Fruit fly (Drosophila melanogaster) S2 (cell line): ENCODE results near the gene DNaseII.

Experiments used
- CG8478 ChIP-seq: fragments of >200 bp; optimal IDR thresholded peaks from 2 replicates; lab custom pipeline; 2018
- CTCF ChIP-seq, 2 experiments: fragments of >200 bp; optimal IDR thresholded peaks; 2 replicates each; lab custom pipeline; 2018

- no peak for TF ChIP-seq CG8478
- no peak for TF ChIP-seq CTCF (optimal IDR thresholded peaks at IDR 0.05; lab: Kevin White, UChicago)
These were observed 31.4 kb downstream of the DNaseII start for dm6 chr3R:18050585-18050984.
